Fruit fly (Drosophila melanogaster) whole organism, embryonic: ENCODE measurements around the gene Dlc90F.

Source experiments
- CG10147 ChIP-seq: fragments of 200-800 bp; sonication (Bioruptor generic); optimal IDR thresholded peaks from 2 replicates; lab custom pipeline; 2019; ENCODE audit warnings: missing biosample characterization, mild to moderate bottlenecking, missing genetic modification characterization, moderate library complexity
- CG13424 ChIP-seq: fragments of 200-800 bp; sonication (Bioruptor generic); optimal IDR thresholded peaks from 2 replicates; lab custom pipeline; 2019; ENCODE audit warnings: missing biosample characterization, mild to moderate bottlenecking, missing genetic modification characterization, moderate library complexity
- CG13775 ChIP-seq: fragments of 200-800 bp; sonication (Bioruptor generic); optimal IDR thresholded peaks from 3 replicates; lab custom pipeline; 2017; ENCODE audit warnings: missing biosample characterization, mild to moderate bottlenecking, missing genetic modification characterization
- CG15696 ChIP-seq: fragments of 200-800 bp; sonication (Bioruptor generic); optimal IDR thresholded peaks from 2 replicates; lab custom pipeline; 2019; ENCODE audit warnings: missing biosample characterization, mild to moderate bottlenecking, missing genetic modification characterization, moderate library complexity
- CG17829 ChIP-seq: fragments of 200-800 bp; optimal IDR thresholded peaks from 2 replicates; lab custom pipeline; 2019; ENCODE audit warnings: missing biosample characterization, mild to moderate bottlenecking, missing genetic modification characterization, moderate library complexity
- CG17912 ChIP-seq: fragments of 200-800 bp; sonication (Bioruptor generic); optimal IDR thresholded peaks from 2 replicates; lab custom pipeline; 2018; ENCODE audit warnings: missing biosample characterization, mild to moderate bottlenecking, missing genetic modification characterization
- CG18262 ChIP-seq: fragments of 200-800 bp; optimal IDR thresholded peaks from 3 replicates; lab custom pipeline; 2019; ENCODE audit warnings: missing biosample characterization, mild to moderate bottlenecking, missing genetic modification characterization, moderate library complexity
- CG18619 ChIP-seq: fragments of 200-800 bp; sonication (Bioruptor generic); optimal IDR thresholded peaks from 3 replicates; lab custom pipeline; 2017; ENCODE audit warnings: missing biosample characterization, mild to moderate bottlenecking, missing genetic modification characterization
- CG2875 ChIP-seq: fragments of 200-800 bp; sonication (Bioruptor generic); optimal IDR thresholded peaks from 2 replicates; lab custom pipeline; 2017; ENCODE audit warnings: missing biosample characterization, mild to moderate bottlenecking, missing genetic modification characterization, missing genetic modification reagents
- CG2889 ChIP-seq: fragments of 200-800 bp; sonication (Bioruptor generic); IDR thresholded peaks from 3 replicates; pipeline ENCODE4 v1.3.6; 2022; ENCODE audit warnings: missing biosample characterization, missing genetic modification characterization
- CG32767 ChIP-seq: fragments of 200-800 bp; sonication (Bioruptor generic); IDR thresholded peaks from 2 replicates; pipeline ENCODE4 v1.3.6; 2022; ENCODE audit warnings: missing biosample characterization, missing genetic modification characterization
- CG42726 ChIP-seq: fragments of 200-800 bp; sonication (Bioruptor generic); IDR thresholded peaks from 2 replicates; pipeline ENCODE4 v1.3.6; 2022; ENCODE audit warnings: missing biosample characterization, missing genetic modification characterization; ENCODE audit not compliant: partially characterized antibody
- CG4424 ChIP-seq: fragments of 200-800 bp; sonication (Bioruptor generic); optimal IDR thresholded peaks from 3 replicates; lab custom pipeline; 2016; ENCODE audit warnings: missing biosample characterization, missing genetic modification characterization
- CG5245 ChIP-seq: fragments of 200-800 bp; sonication (Bioruptor generic); optimal IDR thresholded peaks from 3 replicates; lab custom pipeline; 2016; ENCODE audit warnings: missing biosample characterization, missing genetic modification characterization
- CG6175 ChIP-seq: fragments of 200-800 bp; sonication (Bioruptor generic); IDR thresholded peaks from 3 replicates; pipeline ENCODE4 v1.3.6; 2022; ENCODE audit warnings: missing biosample characterization, missing genetic modification characterization
- CG6654 ChIP-seq: fragments of 200-800 bp; sonication (Bioruptor generic); optimal IDR thresholded peaks from 2 replicates; lab custom pipeline; 2017; ENCODE audit warnings: missing biosample characterization, mild to moderate bottlenecking, missing genetic modification characterization
- CG6791 ChIP-seq: fragments of 200-800 bp; sonication (Bioruptor generic); IDR thresholded peaks from 3 replicates; pipeline ENCODE4 v1.3.6; 2022; ENCODE audit warnings: missing biosample characterization, missing genetic modification characterization; ENCODE audit not compliant: partially characterized antibody
- CG7987 ChIP-seq: fragments of 200-800 bp; sonication (Bioruptor generic); optimal IDR thresholded peaks from 2 replicates; lab custom pipeline; 2018; ENCODE audit warnings: missing biosample characterization, mild to moderate bottlenecking, missing genetic modification characterization, moderate library complexity
- CG8388 ChIP-seq: fragments of 200-800 bp; sonication (Bioruptor generic); optimal IDR thresholded peaks from 2 replicates; lab custom pipeline; 2019; ENCODE audit warnings: missing biosample characterization, mild to moderate bottlenecking, missing genetic modification characterization, moderate library complexity
- Chrac-16 ChIP-seq: fragments of 200-800 bp; sonication (Bioruptor generic); optimal IDR thresholded peaks from 3 replicates; lab custom pipeline; 2016; ENCODE audit warnings: missing biosample characterization, missing genetic modification characterization
- ERR ChIP-seq: fragments of 200-800 bp; sonication (Bioruptor generic); optimal IDR thresholded peaks from 2 replicates; lab custom pipeline; 2016; ENCODE audit warnings: missing biosample characterization, missing genetic modification characterization
- Hmx ChIP-seq: fragments of 200-800 bp; sonication (Bioruptor generic); optimal IDR thresholded peaks from 2 replicates; lab custom pipeline; 2016; ENCODE audit warnings: missing biosample characterization, missing genetic modification characterization
- Hr51 ChIP-seq, 2 experiments: fragments of 200-800 bp; sonication (Bioruptor generic); optimal IDR thresholded peaks; 2 replicates in 1 of 2; 3 replicates in 1 of 2; lab custom pipeline; 2016 to 2018; ENCODE audit warnings: missing biosample characterization in 2 of 2, missing genetic modification characterization in 2 of 2, mild to moderate bottlenecking in 1 of 2, moderate library complexity in 1 of 2
- MTF-1 ChIP-seq: fragments of 200-800 bp; sonication (Bioruptor generic); optimal IDR thresholded peaks from 2 replicates; lab custom pipeline; 2018; ENCODE audit warnings: missing biosample characterization, mild to moderate bottlenecking, missing genetic modification characterization, borderline replicate concordance
- NfI ChIP-seq: fragments of 200-800 bp; sonication (Bioruptor generic); optimal IDR thresholded peaks from 3 replicates; lab custom pipeline; 2018; ENCODE audit warnings: missing biosample characterization, mild to moderate bottlenecking, missing genetic modification characterization, moderate library complexity
- Oaz ChIP-seq: fragments of 200-800 bp; sonication (Bioruptor generic); IDR thresholded peaks from 2 replicates; pipeline ENCODE4 v1.3.6; 2022; ENCODE audit warnings: missing biosample characterization, missing genetic modification characterization
- Ravus ChIP-seq: fragments of 200-800 bp; sonication (Bioruptor generic); IDR thresholded peaks from 2 replicates; pipeline ENCODE4 v1.3.6; 2022; ENCODE audit warnings: missing biosample characterization, missing genetic modification characterization
- Scr ChIP-seq: fragments of 200-800 bp; sonication (Bioruptor generic); IDR thresholded peaks from 2 replicates; pipeline ENCODE4 v1.3.6; 2022; ENCODE audit warnings: missing biosample characterization, missing genetic modification characterization; ENCODE audit not compliant: partially characterized antibody
- Sin3A ChIP-seq: fragments of >200 bp; optimal IDR thresholded peaks from 2 replicates; lab custom pipeline; 2018
- Sry-β ChIP-seq: fragments of 200-800 bp; sonication (Bioruptor generic); optimal IDR thresholded peaks from 2 replicates; lab custom pipeline; 2018; ENCODE audit warnings: missing biosample characterization, mild to moderate bottlenecking, missing genetic modification characterization, moderate library complexity
- Stat92E ChIP-seq, 3 experiments: fragments of >200 bp in 2 of 3; fragments of 200-800 bp in 1 of 3; sonication (Bioruptor generic) in 1 of 3; optimal IDR thresholded peaks; 2 replicates each; lab custom pipeline; 2017 to 2019; ENCODE audit warnings: missing biosample characterization in 3 of 3, missing genetic modification characterization in 3 of 3, mild to moderate bottlenecking in 1 of 3, moderate library complexity in 1 of 3
- abd-A ChIP-seq: fragments of 200-800 bp; sonication (Bioruptor generic); optimal IDR thresholded peaks from 3 replicates; lab custom pipeline; 2019; ENCODE audit warnings: missing biosample characterization, mild to moderate bottlenecking, missing genetic modification characterization, moderate library complexity
- ash1 ChIP-seq: fragments of 200-800 bp; sonication (Bioruptor generic); optimal IDR thresholded peaks from 2 replicates; lab custom pipeline; 2018; ENCODE audit warnings: missing biosample characterization, mild to moderate bottlenecking, missing genetic modification characterization
- chn ChIP-seq: fragments of 200-800 bp; sonication (Bioruptor generic); optimal IDR thresholded peaks from 2 replicates; lab custom pipeline; 2016; ENCODE audit warnings: missing biosample characterization, missing genetic modification characterization
- crp ChIP-seq, 2 experiments: fragments of 200-800 bp; sonication (Bioruptor generic); optimal IDR thresholded peaks; 2 replicates in 1 of 2; 3 replicates in 1 of 2; lab custom pipeline; 2017; ENCODE audit warnings: missing biosample characterization in 2 of 2, missing genetic modification characterization in 2 of 2, mild to moderate bottlenecking in 1 of 2, moderate library complexity in 1 of 2
- dan ChIP-seq: fragments of 200-800 bp; sonication (Bioruptor generic); IDR thresholded peaks from 2 replicates; pipeline ENCODE4 v1.3.6; 2022; ENCODE audit warnings: missing biosample characterization, missing genetic modification characterization
- fd64A ChIP-seq: fragments of 200-800 bp; sonication (Bioruptor generic); optimal IDR thresholded peaks from 3 replicates; lab custom pipeline; 2018; ENCODE audit warnings: missing biosample characterization, mild to moderate bottlenecking, missing genetic modification characterization
- gcm ChIP-seq: fragments of 200-800 bp; sonication (Bioruptor generic); optimal IDR thresholded peaks from 2 replicates; lab custom pipeline; 2019; ENCODE audit warnings: missing biosample characterization, mild to moderate bottlenecking, missing genetic modification characterization, moderate library complexity
- gcm2 ChIP-seq: fragments of 200-800 bp; sonication (Bioruptor generic); optimal IDR thresholded peaks from 2 replicates; lab custom pipeline; 2016; ENCODE audit warnings: missing biosample characterization, missing genetic modification characterization
- gem ChIP-seq: fragments of 200-800 bp; sonication (Bioruptor generic); optimal IDR thresholded peaks from 2 replicates; lab custom pipeline; 2019; ENCODE audit warnings: missing biosample characterization, mild to moderate bottlenecking, missing genetic modification characterization, moderate library complexity
- lab ChIP-seq: fragments of 200-800 bp; sonication (Bioruptor generic); optimal IDR thresholded peaks from 3 replicates; lab custom pipeline; 2017; ENCODE audit warnings: missing biosample characterization, missing genetic modification characterization, mild to moderate bottlenecking, moderate library complexity, missing genetic modification reagents
- lmd ChIP-seq: fragments of 200-800 bp; sonication (Bioruptor generic); IDR thresholded peaks from 2 replicates; pipeline ENCODE4 v1.3.6; 2022; ENCODE audit warnings: missing biosample characterization, missing genetic modification characterization
- prd ChIP-seq, 3 experiments: fragments of >200 bp in 2 of 3; fragments of 200-800 bp in 1 of 3; sonication (Bioruptor generic) in 1 of 3; optimal IDR thresholded peaks in 2 of 3; IDR thresholded peaks in 1 of 3; 2 replicates in 2 of 3; 3 replicates in 1 of 3; pipeline versions ENCODE4 v1.3.6 to Lab custom; 2017 to 2022; ENCODE audit warnings: missing biosample characterization in 1 of 3, missing genetic modification characterization in 1 of 3
- pzg ChIP-seq: fragments of 200-800 bp; sonication (Bioruptor generic); optimal IDR thresholded peaks from 3 replicates; lab custom pipeline; 2018; ENCODE audit warnings: missing biosample characterization, mild to moderate bottlenecking, missing genetic modification characterization, moderate library complexity
- salm ChIP-seq: fragments of 200-800 bp; sonication (Bioruptor generic); optimal IDR thresholded peaks from 2 replicates; lab custom pipeline; 2018; ENCODE audit warnings: missing biosample characterization, mild to moderate bottlenecking, missing genetic modification characterization
- ssp ChIP-seq: fragments of 200-800 bp; sonication (Bioruptor generic); IDR thresholded peaks from 2 replicates; pipeline ENCODE4 v1.3.6; 2022; ENCODE audit warnings: missing biosample characterization, missing genetic modification characterization
- tll ChIP-seq, 2 experiments: fragments of 200-800 bp in 1 of 2; fragments of >200 bp in 1 of 2; sonication (Bioruptor generic) in 1 of 2; optimal IDR thresholded peaks; 2 replicates each; lab custom pipeline; 2017 to 2019; ENCODE audit warnings: missing biosample characterization in 2 of 2, missing genetic modification characterization in 2 of 2, mild to moderate bottlenecking in 1 of 2, moderate library complexity in 1 of 2
- zen2 ChIP-seq: fragments of 200-800 bp; sonication (Bioruptor generic); IDR thresholded peaks from 3 replicates; pipeline ENCODE4 v1.3.6; 2022; ENCODE audit warnings: missing biosample characterization, missing genetic modification characterization; ENCODE audit not compliant: partially characterized antibody

Gene Dlc90F

DNA sequence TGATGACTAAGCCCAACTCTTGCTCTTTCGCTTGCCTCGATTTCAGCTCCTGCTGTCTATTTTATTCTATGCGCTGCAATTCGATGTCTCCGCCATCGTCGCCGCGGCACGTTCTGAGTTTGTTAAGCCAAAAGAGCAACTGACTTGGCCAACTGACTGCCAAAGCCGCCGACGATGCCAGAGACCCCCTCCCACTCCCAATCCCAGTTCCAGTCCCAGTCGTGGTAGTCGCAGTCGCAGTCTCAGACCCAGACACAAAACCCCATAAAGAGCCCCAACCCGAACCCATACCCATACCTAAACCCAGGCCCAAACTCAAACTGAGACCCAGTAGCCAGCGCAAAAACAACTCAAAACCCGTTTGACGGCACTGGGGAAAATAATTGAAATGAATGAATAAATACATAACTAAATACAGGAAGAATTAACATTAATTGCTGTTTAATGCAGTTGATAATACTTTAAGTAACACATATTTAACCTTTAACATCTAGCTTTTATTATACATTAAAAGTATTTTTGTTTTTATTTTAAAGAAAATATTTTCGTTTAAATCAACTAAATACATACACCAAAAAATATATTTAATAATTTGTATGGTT is 11.8 kb downstream of the Dlc90F start (continued):
- peak; percentile 67 for TF ChIP-seq CG18619 (GFP tag; lab: Kevin White, UChicago)
- TF ChIP-seq gcm (GFP tag; lab: Kevin White, UChicago), result no peak
- no peak for TF ChIP-seq abd-A (tag; lab: Kevin White, UChicago)
- TF ChIP-seq CG15696, result no peak
- no peak for TF ChIP-seq Sin3A
- TF ChIP-seq CG6791, result no peak
- no peak for TF ChIP-seq CG6175 (GFP tag; lab: Robert Waterston, UW)
- TF ChIP-seq CG42726 (GFP tag; lab: Robert Waterston, UW), result no peak
- TF ChIP-seq CG6654 (GFP tag; lab: Kevin White, UChicago), result no peak
- no peak for TF ChIP-seq lmd (GFP tag; lab: Robert Waterston, UW)
- TF ChIP-seq NfI, result no peak
- TF ChIP-seq chn, result no peak
- TF ChIP-seq fd64A (GFP tag; lab: Kevin White, UChicago), result no peak
- TF ChIP-seq CG8388 (GFP tag; lab: Kevin White, UChicago), result no peak
- no peak for TF ChIP-seq CG10147 (GFP tag; lab: Kevin White, UChicago)
- TF ChIP-seq MTF-1 (GFP tag; lab: Kevin White, UChicago), result no peak
- no peak for TF ChIP-seq Ravus (GFP tag; lab: Robert Waterston, UW)
- TF ChIP-seq CG13424, result no peak
- TF ChIP-seq Scr (GFP tag; lab: Robert Waterston, UW), result peak; percentile 25; the same call in 1 of the 2 replicates
- no peak for TF ChIP-seq Chrac-16 (GFP tag; lab: Kevin White, UChicago)
- TF ChIP-seq gem (tag; lab: Kevin White, UChicago), result no peak
- TF ChIP-seq zen2, result no peak
- peak; percentile 49 for TF ChIP-seq CG13775 (GFP tag; lab: Kevin White, UChicago)
- no peak for TF ChIP-seq CG32767 (GFP tag; lab: Robert Waterston, UW)
- no peak for TF ChIP-seq CG17829 (tag; lab: Kevin White, UChicago)
- TF ChIP-seq CG7987 (GFP tag; lab: Kevin White, UChicago), result no peak
- no peak for TF ChIP-seq ssp (GFP tag; lab: Robert Waterston, UW)
- TF ChIP-seq pzg (GFP tag; lab: Kevin White, UChicago), result no peak
- TF ChIP-seq crp (GFP tag; optimal IDR thresholded peaks at IDR 0.05; lab: Kevin White, UChicago), result no peak
- no peak for TF ChIP-seq CG17912
- TF ChIP-seq tll (GFP tag; optimal IDR thresholded peaks at IDR 0.05; lab: Kevin White, UChicago), result no peak
- no peak for TF ChIP-seq salm
- TF ChIP-seq Stat92E (GFP tag; optimal IDR thresholded peaks at IDR 0.05; lab: Kevin White, UChicago), result no peak
- TF ChIP-seq Hmx (GFP tag; lab: Kevin White, UChicago), result no peak
- no peak for TF ChIP-seq CG4424 (GFP tag; lab: Kevin White, UChicago)
- TF ChIP-seq prd (optimal IDR thresholded peaks at IDR 0.05; lab: Kevin White, UChicago), result no peak
- TF ChIP-seq prd (GFP tag; IDR thresholded peaks at IDR 0.05; lab: Robert Waterston, UW), result no peak
- TF ChIP-seq CG2889 (GFP tag; lab: Robert Waterston, UW), result no peak
- TF ChIP-seq lab (GFP tag; lab: Kevin White, UChicago), result no peak
- no peak for TF ChIP-seq dan (GFP tag; lab: Robert Waterston, UW)
- no peak for TF ChIP-seq ERR (GFP tag; lab: Kevin White, UChicago)
- no peak for TF ChIP-seq Oaz (GFP tag; lab: Robert Waterston, UW)
- TF ChIP-seq ash1 (GFP tag; lab: Kevin White, UChicago), result no peak
- TF ChIP-seq CG18262, result no peak
- no peak for TF ChIP-seq CG5245 (GFP tag; lab: Kevin White, UChicago)
- TF ChIP-seq CG2875 (GFP tag; lab: Kevin White, UChicago), result no peak
- TF ChIP-seq Hr51 (GFP tag; optimal IDR thresholded peaks at IDR 0.05; lab: Kevin White, UChicago), result no peak
- no peak for TF ChIP-seq gcm2 (GFP tag; lab: Kevin White, UChicago)
- no peak for TF ChIP-seq Sry-β (GFP tag; lab: Kevin White, UChicago)
